Fruit fly (Drosophila melanogaster) whole organism, wandering third instar larva: Measurements from ENCODE around the gene CG43089.

ENCODE experiments used
- Abd-B ChIP-seq: fragments of >200 bp; optimal IDR thresholded peaks from 2 replicates; lab custom pipeline; 2017; ENCODE audit warnings: missing biosample characterization, missing genetic modification characterization
- CG32264 ChIP-seq: fragments of 200-800 bp; sonication (Bioruptor generic); optimal IDR thresholded peaks from 2 replicates; lab custom pipeline; 2016; ENCODE audit warnings: missing biosample characterization, missing genetic modification characterization
- CG9705 ChIP-seq: fragments of 200-800 bp; sonication (Bioruptor generic); optimal IDR thresholded peaks from 2 replicates; lab custom pipeline; 2018; ENCODE audit warnings: missing biosample characterization, mild to moderate bottlenecking, missing genetic modification characterization
- CrebA ChIP-seq: fragments of 200-800 bp; sonication (Bioruptor generic); optimal IDR thresholded peaks from 2 replicates; lab custom pipeline; 2016; ENCODE audit warnings: missing biosample characterization, mild to moderate bottlenecking, missing genetic modification characterization, borderline replicate concordance
- Dfd ChIP-seq: fragments of >200 bp; optimal IDR thresholded peaks from 2 replicates; lab custom pipeline; 2017; ENCODE audit warnings: missing biosample characterization, missing genetic modification characterization
- Dif ChIP-seq: fragments of 200-275, 200-300 bp; sonication (Bioruptor generic); optimal IDR thresholded peaks from 2 replicates; lab custom pipeline; 2018; ENCODE audit warnings: missing biosample characterization, missing genetic modification characterization; ENCODE audit not compliant: partially characterized antibody
- GATAd ChIP-seq: sonication (Bioruptor generic); optimal IDR thresholded peaks from 2 replicates; lab custom pipeline; 2016; ENCODE audit warnings: missing biosample characterization, missing genetic modification characterization
- HLH106 ChIP-seq: fragments of 200-800 bp; optimal IDR thresholded peaks from 3 replicates; lab custom pipeline; 2019; ENCODE audit warnings: missing biosample characterization, mild to moderate bottlenecking, missing genetic modification characterization, moderate library complexity
- Hnf4 ChIP-seq: fragments of 200-800 bp; sonication (Bioruptor generic); optimal IDR thresholded peaks from 2 replicates; lab custom pipeline; 2016; ENCODE audit warnings: missing biosample characterization, mild to moderate bottlenecking, missing genetic modification characterization
- Hr78 ChIP-seq: fragments of >200 bp; optimal IDR thresholded peaks from 2 replicates; lab custom pipeline; 2017; ENCODE audit warnings: missing biosample characterization, missing genetic modification characterization
- Hr83 ChIP-seq: fragments of 200-300 bp; sonication (Bioruptor generic); optimal IDR thresholded peaks from 2 replicates; lab custom pipeline; 2016; ENCODE audit warnings: missing biosample characterization, mild to moderate bottlenecking, missing genetic modification characterization, moderate library complexity; ENCODE audit not compliant: poor library complexity, severe bottlenecking
- Jra ChIP-seq: sonication (Bioruptor generic); optimal IDR thresholded peaks from 2 replicates; lab custom pipeline; 2016; ENCODE audit warnings: missing biosample characterization, missing genetic modification characterization
- Mio ChIP-seq: sonication (Bioruptor generic); optimal IDR thresholded peaks from 2 replicates; lab custom pipeline; 2016; ENCODE audit warnings: missing biosample characterization, missing genetic modification characterization
- Myc ChIP-seq: fragments of >200 bp; optimal IDR thresholded peaks from 2 replicates; lab custom pipeline; 2017
- N ChIP-seq: fragments of >200 bp; optimal IDR thresholded peaks from 2 replicates; lab custom pipeline; 2018; ENCODE audit warnings: missing biosample characterization, missing external identifiers, missing genetic modification characterization
- OdsH ChIP-seq: fragments of 200-800 bp; sonication (Bioruptor generic); optimal IDR thresholded peaks from 2 replicates; lab custom pipeline; 2016; ENCODE audit warnings: missing biosample characterization, mild to moderate bottlenecking, missing genetic modification characterization
- Rel ChIP-seq, 2 experiments: fragments of 200-800 bp; sonication (Bioruptor generic) in 1 of 2; optimal IDR thresholded peaks; 2 replicates in 1 of 2; 3 replicates in 1 of 2; lab custom pipeline; 2016 to 2019; ENCODE audit warnings: mild to moderate bottlenecking in 2 of 2, missing biosample characterization in 2 of 2, missing genetic modification characterization in 2 of 2, moderate library complexity in 1 of 2
- Sp1 ChIP-seq: fragments of 200-800 bp; sonication (Bioruptor generic); optimal IDR thresholded peaks from 3 replicates; lab custom pipeline; 2019; ENCODE audit warnings: missing biosample characterization, mild to moderate bottlenecking, missing genetic modification characterization, moderate library complexity
- Vsx2 ChIP-seq: fragments of 200-300, 225-300 bp; sonication (Bioruptor generic); optimal IDR thresholded peaks from 2 replicates; lab custom pipeline; 2018; ENCODE audit warnings: missing biosample characterization, missing genetic modification characterization; ENCODE audit not compliant: partially characterized antibody
- br ChIP-seq: fragments of 200-800 bp; sonication (Bioruptor generic); optimal IDR thresholded peaks from 2 replicates; lab custom pipeline; 2016; ENCODE audit warnings: missing biosample characterization, missing genetic modification characterization
- brk ChIP-seq: fragments of 200-800 bp; sonication (Bioruptor generic); optimal IDR thresholded peaks from 2 replicates; lab custom pipeline; 2016; ENCODE audit warnings: missing biosample characterization, mild to moderate bottlenecking, missing genetic modification characterization
- dl ChIP-seq, 2 experiments: fragments of 175-275, 200-275 bp in 1 of 2; fragments of 200-275 bp in 1 of 2; sonication (Bioruptor generic); optimal IDR thresholded peaks; lab custom pipeline; 2018; ENCODE audit warnings: mild to moderate bottlenecking in 2 of 2, missing biosample characterization in 2 of 2, missing genetic modification characterization in 2 of 2, moderate library complexity in 2 of 2; ENCODE audit not compliant: partially characterized antibody in 2 of 2, insufficient read depth in 1 of 2
- dmrt93B ChIP-seq: fragments of 200-800 bp; sonication (Bioruptor generic); optimal IDR thresholded peaks from 2 replicates; lab custom pipeline; 2018; ENCODE audit warnings: missing biosample characterization, mild to moderate bottlenecking, missing genetic modification characterization
- dsf ChIP-seq: sonication (Bioruptor generic); optimal IDR thresholded peaks from 2 replicates; lab custom pipeline; 2016; ENCODE audit warnings: missing biosample characterization, missing genetic modification characterization, borderline replicate concordance
- ey ChIP-seq: fragments of 200-800 bp; sonication (Bioruptor generic); optimal IDR thresholded peaks from 2 replicates; lab custom pipeline; 2016; ENCODE audit warnings: missing biosample characterization, missing genetic modification characterization
- foxo ChIP-seq, 2 experiments: fragments of 200-800 bp; sonication (Bioruptor generic); optimal IDR thresholded peaks; 2 replicates in 1 of 2; 3 replicates in 1 of 2; lab custom pipeline; 2016 to 2017; ENCODE audit warnings: missing biosample characterization in 2 of 2, missing genetic modification characterization in 2 of 2
- fru ChIP-seq: fragments of 200-800 bp; sonication (Bioruptor generic); optimal IDR thresholded peaks from 3 replicates; lab custom pipeline; 2016; ENCODE audit warnings: missing biosample characterization, mild to moderate bottlenecking, missing genetic modification characterization
- h ChIP-seq: fragments of 200-800 bp; sonication (Bioruptor generic); optimal IDR thresholded peaks from 3 replicates; lab custom pipeline; 2016; ENCODE audit warnings: missing biosample characterization, mild to moderate bottlenecking, missing genetic modification characterization
- jim ChIP-seq: fragments of 175-275, 200-325 bp; sonication (Bioruptor generic); optimal IDR thresholded peaks from 2 replicates; lab custom pipeline; 2016; ENCODE audit warnings: missing biosample characterization, mild to moderate bottlenecking, missing genetic modification characterization
- lola ChIP-seq: fragments of >200 bp; optimal IDR thresholded peaks from 2 replicates; lab custom pipeline; 2017; ENCODE audit warnings: missing biosample characterization, missing genetic modification characterization
- pan ChIP-seq: fragments of >200 bp; optimal IDR thresholded peaks from 2 replicates; lab custom pipeline; 2017
- psq ChIP-seq: fragments of 200-800 bp; sonication (Bioruptor generic); optimal IDR thresholded peaks from 3 replicates; lab custom pipeline; 2017; ENCODE audit warnings: missing biosample characterization, mild to moderate bottlenecking, missing genetic modification characterization, moderate library complexity
- rgr ChIP-seq: fragments of 200-800 bp; sonication (Bioruptor generic); optimal IDR thresholded peaks from 3 replicates; lab custom pipeline; 2016; ENCODE audit warnings: missing biosample characterization, mild to moderate bottlenecking, missing genetic modification characterization
- sage ChIP-seq: fragments of 200-800 bp; sonication (Bioruptor generic); optimal IDR thresholded peaks from 2 replicates; lab custom pipeline; 2016; ENCODE audit warnings: missing biosample characterization, mild to moderate bottlenecking, missing genetic modification characterization
- sv ChIP-seq: fragments of 200-800 bp; sonication (Bioruptor generic); optimal IDR thresholded peaks from 3 replicates; lab custom pipeline; 2016; ENCODE audit warnings: missing biosample characterization, missing genetic modification characterization
- tai ChIP-seq: sonication (Bioruptor generic); optimal IDR thresholded peaks from 2 replicates; lab custom pipeline; 2016; ENCODE audit warnings: missing biosample characterization, missing genetic modification characterization
- usp ChIP-seq: fragments of >200 bp; optimal IDR thresholded peaks from 2 replicates; lab custom pipeline; 2017; ENCODE audit warnings: missing biosample characterization, missing genetic modification characterization
- woc ChIP-seq: sonication (Bioruptor generic); optimal IDR thresholded peaks from 2 replicates; lab custom pipeline; 2016; ENCODE audit warnings: missing biosample characterization, mild to moderate bottlenecking, missing genetic modification characterization

CG43089 gene

DNA sequence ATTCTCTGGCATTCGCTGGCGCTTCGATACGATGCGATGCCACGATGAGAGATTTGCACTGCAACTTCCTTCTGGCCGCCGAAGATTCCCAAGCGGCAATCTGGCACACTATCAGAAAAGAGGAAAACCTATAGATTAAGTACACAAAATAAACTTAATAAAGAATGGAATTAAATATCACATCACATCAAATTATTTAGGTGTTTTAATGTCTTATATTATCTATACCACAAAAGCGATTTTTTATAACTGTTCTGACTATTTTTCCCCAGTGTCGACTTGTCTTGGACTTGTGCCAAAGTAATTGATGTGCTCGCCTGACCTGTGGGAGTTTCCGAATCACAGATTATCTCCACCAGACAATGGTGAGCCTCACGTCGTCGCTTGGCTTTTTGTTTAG is 18.4 kb upstream of the CG43089 start:
- peak; percentile 16 for TF ChIP-seq psq
- TF ChIP-seq OdsH (GFP tag; lab: Kevin White, UChicago) = peak; percentile 39
- no peak for TF ChIP-seq Hr83 (GFP tag; lab: Kevin White, UChicago)
- TF ChIP-seq pan (lab: Kevin White, UChicago) = no peak
- no peak for TF ChIP-seq dsf (GFP tag; lab: Kevin White, UChicago)
- no peak for TF ChIP-seq usp (GFP tag; lab: Kevin White, UChicago)
- TF ChIP-seq Hnf4 (GFP tag; lab: Kevin White, UChicago) = peak; percentile 9
- peak in 1 of 2 experiments; percentile 47 for TF ChIP-seq foxo (GFP tag; optimal IDR thresholded peaks at IDR 0.05; lab: Kevin White, UChicago)
- TF ChIP-seq Abd-B = no peak
- TF ChIP-seq h (GFP tag; lab: Kevin White, UChicago) = peak; percentile 56
- peak; percentile 60 for TF ChIP-seq HLH106 (tag; lab: Kevin White, UChicago)
- TF ChIP-seq dl (GFP tag; optimal IDR thresholded peaks at IDR 0.05; lab: Kevin White, UChicago; ENCODE audit: insufficient read depth in 1 of 2, partially characterized antibody in 2 of 2) = no peak
- TF ChIP-seq rgr (GFP tag; lab: Kevin White, UChicago) = peak; percentile 47
- peak; percentile 65 for TF ChIP-seq fru (GFP tag; lab: Kevin White, UChicago)
- TF ChIP-seq GATAd (GFP tag; lab: Kevin White, UChicago) = no peak
- peak; percentile 47 for TF ChIP-seq ey
- TF ChIP-seq jim (GFP tag; lab: Kevin White, UChicago) = no peak
- TF ChIP-seq Myc (lab: Kevin White, UChicago) = no peak
- TF ChIP-seq lola (GFP tag; lab: Kevin White, UChicago) = no peak
- peak; percentile 8 for TF ChIP-seq brk (GFP tag; lab: Kevin White, UChicago)
- TF ChIP-seq CG32264 = no peak
- no peak for TF ChIP-seq CrebA (GFP tag; lab: Kevin White, UChicago)
- no peak for TF ChIP-seq sv (GFP tag; lab: Kevin White, UChicago)
- TF ChIP-seq Jra (GFP tag; lab: Kevin White, UChicago) = no peak
- peak; percentile 4 for TF ChIP-seq dmrt93B (GFP tag; lab: Kevin White, UChicago)
- no peak for TF ChIP-seq CG9705
- no peak for TF ChIP-seq Rel (GFP tag; optimal IDR thresholded peaks at IDR 0.05; lab: Kevin White, UChicago)
- TF ChIP-seq Rel (tag; optimal IDR thresholded peaks at IDR 0.05; lab: Kevin White, UChicago) = no peak
- no peak for TF ChIP-seq Hr78 (GFP tag; lab: Kevin White, UChicago)
- TF ChIP-seq N = no peak
- TF ChIP-seq woc (GFP tag; lab: Kevin White, UChicago) = peak; percentile 36
- TF ChIP-seq Dfd (GFP tag; lab: Kevin White, UChicago) = no peak
- peak; percentile 53 for TF ChIP-seq Sp1 (GFP tag; lab: Kevin White, UChicago)
- TF ChIP-seq Mio (GFP tag; lab: Kevin White, UChicago) = no peak
- peak; percentile 5 for TF ChIP-seq br (GFP tag; lab: Kevin White, UChicago)
- TF ChIP-seq Vsx2 (GFP tag; lab: Kevin White, UChicago) = no peak
- TF ChIP-seq, all 38 proteins: peak for 14

DNA sequence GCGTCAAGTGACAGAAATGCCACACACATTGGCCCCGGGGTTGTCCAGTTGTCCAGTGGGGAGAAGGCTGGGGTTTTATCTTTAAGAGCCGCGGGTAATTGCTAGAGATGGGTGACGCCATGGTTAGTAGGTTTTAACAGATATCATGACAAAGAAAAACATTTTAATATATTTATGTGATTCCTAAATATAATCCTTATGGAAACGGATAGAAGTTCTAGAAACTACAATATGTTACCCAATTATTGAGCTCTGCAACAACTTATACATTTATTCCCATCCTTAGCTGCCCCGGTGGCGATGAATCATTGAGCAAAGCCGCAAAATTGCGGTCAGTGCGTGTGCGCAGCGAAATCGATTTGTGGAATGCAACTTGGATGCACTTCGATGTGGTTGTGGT is 11.8 kb upstream of the CG43089 start:
- TF ChIP-seq N (no peak), CG32264 (no peak), HLH106 (tag; lab: Kevin White, UChicago) (no peak), Myc (lab: Kevin White, UChicago) (no peak), pan (lab: Kevin White, UChicago) (no peak)

- no peak for TF ChIP-seq CG9705
- no peak for TF ChIP-seq Abd-B
- TF ChIP-seq Dfd (GFP tag; lab: Kevin White, UChicago) = no peak
- TF ChIP-seq HLH106 (tag; lab: Kevin White, UChicago) = no peak
- TF ChIP-seq Mio (GFP tag; lab: Kevin White, UChicago) = no peak
- no peak for TF ChIP-seq tai
- TF ChIP-seq woc (GFP tag; lab: Kevin White, UChicago) = no peak
- no peak for TF ChIP-seq Hnf4 (GFP tag; lab: Kevin White, UChicago)
- no peak for TF ChIP-seq Dif
- TF ChIP-seq sage (GFP tag; lab: Kevin White, UChicago) = no peak
- TF ChIP-seq usp (GFP tag; lab: Kevin White, UChicago) = no peak
- TF ChIP-seq brk (GFP tag; lab: Kevin White, UChicago) = no peak
Measured at dm6 chr3L:3702489-3702888, 11.3 kb upstream of the CG43089 start.
